Fruit fly (Drosophila melanogaster): Measurements from ENCODE around the gene Mks1.
A peak's percentile ranks its signal among the peaks of the same experiment; 100 is the strongest.

Mks1 gene

DNA sequence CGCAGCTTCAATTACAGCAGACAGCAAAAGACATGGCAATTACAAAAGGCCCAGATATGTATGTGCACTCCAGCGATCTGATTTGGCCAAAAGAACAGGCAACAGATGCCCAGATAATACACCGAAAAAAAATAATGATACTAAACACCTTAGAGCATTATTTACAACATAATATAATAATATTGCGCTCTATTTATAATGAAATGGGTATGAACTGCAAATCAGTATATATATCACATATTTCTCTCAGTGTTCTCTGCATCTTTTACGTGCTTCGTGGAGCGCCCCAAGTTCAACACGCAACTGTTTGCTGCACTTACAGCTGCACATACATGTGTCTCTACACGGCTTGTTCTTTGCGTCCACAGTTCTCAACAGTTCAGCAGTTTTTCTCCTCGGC lies 11.2 kb upstream of the Mks1 start (continued):
- TF ChIP-seq acj6 (GFP tag; optimal IDR thresholded peaks at IDR 0.05): peak; percentile 75
- peak; percentile 51 for TF ChIP-seq cyc (GFP tag; optimal IDR thresholded peaks at IDR 0.05)
- TF ChIP-seq Met (GFP tag; optimal IDR thresholded peaks at IDR 0.05): peak; percentile 52
- TF ChIP-seq CG11762 (GFP tag; optimal IDR thresholded peaks at IDR 0.05; ENCODE audit: insufficient read depth): no peak
- TF ChIP-seq pdm3 (GFP tag; optimal IDR thresholded peaks at IDR 0.05): peak; percentile 30
- no peak for TF ChIP-seq Sox15 (GFP tag; optimal IDR thresholded peaks at IDR 0.05)
- TF ChIP-seq CG15336 (GFP tag; IDR thresholded peaks at IDR 0.05): peak; percentile 75
- TF ChIP-seq Hr4 (GFP tag; optimal IDR thresholded peaks at IDR 0.05): peak; percentile 25
- no peak for TF ChIP-seq CG4318 (GFP tag; optimal IDR thresholded peaks at IDR 0.05)
- TF ChIP-seq CG16779 (tag; optimal IDR thresholded peaks at IDR 0.05): no peak
- peak; percentile 15 for TF ChIP-seq Lpt (GFP tag; optimal IDR thresholded peaks at IDR 0.05)
- peak; percentile 2 for TF ChIP-seq vri (GFP tag; optimal IDR thresholded peaks at IDR 0.05)
- peak; percentile 62 for TF ChIP-seq dsx (GFP tag; optimal IDR thresholded peaks at IDR 0.05; ENCODE audit: poor library complexity, severe bottlenecking)
- peak; percentile 62 for TF ChIP-seq CG32006 (GFP tag; optimal IDR thresholded peaks at IDR 0.05)
- TF ChIP-seq topi (GFP tag; optimal IDR thresholded peaks at IDR 0.05): peak; percentile 70
- peak; percentile 67 for TF ChIP-seq CG8119 (GFP tag; IDR thresholded peaks at IDR 0.05)
- TF ChIP-seq Sox14 (GFP tag; optimal IDR thresholded peaks at IDR 0.05): peak; percentile 45
- no peak for TF ChIP-seq fkh (GFP tag; optimal IDR thresholded peaks at IDR 0.05)
- TF ChIP-seq eg (GFP tag; IDR thresholded peaks at IDR 0.05): peak; percentile 56; the same call in 2 of the 3 replicates
- peak; percentile 58 for TF ChIP-seq CG3919 (GFP tag; optimal IDR thresholded peaks at IDR 0.05)
- peak; percentile 62 for TF ChIP-seq CG3032 (tag; optimal IDR thresholded peaks at IDR 0.05)

DNA sequence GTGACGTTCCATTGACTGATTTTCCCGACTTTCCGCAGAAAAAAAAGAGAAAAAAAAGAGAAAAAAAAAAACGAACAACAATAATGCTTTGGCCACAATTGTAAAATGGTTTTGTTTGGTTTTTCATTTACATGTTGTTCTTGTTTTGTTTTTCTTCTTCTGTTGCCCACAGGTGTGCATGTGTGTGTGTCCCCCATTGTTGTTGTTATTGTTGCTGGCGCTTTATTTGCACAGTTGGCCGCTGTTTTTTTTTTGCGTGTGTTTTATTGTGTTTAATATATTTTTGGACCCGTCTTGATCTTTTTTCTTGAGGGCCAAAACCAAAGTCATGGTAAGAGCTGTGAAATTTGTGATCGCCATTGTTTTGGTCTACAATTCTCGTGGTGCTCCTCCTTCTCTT lies 1.7 kb upstream of the Mks1 start:
- TF ChIP-seq CG10631 (GFP tag; optimal IDR thresholded peaks at IDR 0.05) (no peak), CG6808 (GFP tag; optimal IDR thresholded peaks at IDR 0.05) (peak; percentile 14), CG9139 (GFP tag; optimal IDR thresholded peaks at IDR 0.05) (no peak), fkh (GFP tag; optimal IDR thresholded peaks at IDR 0.05) (peak; percentile 51)

DNA sequence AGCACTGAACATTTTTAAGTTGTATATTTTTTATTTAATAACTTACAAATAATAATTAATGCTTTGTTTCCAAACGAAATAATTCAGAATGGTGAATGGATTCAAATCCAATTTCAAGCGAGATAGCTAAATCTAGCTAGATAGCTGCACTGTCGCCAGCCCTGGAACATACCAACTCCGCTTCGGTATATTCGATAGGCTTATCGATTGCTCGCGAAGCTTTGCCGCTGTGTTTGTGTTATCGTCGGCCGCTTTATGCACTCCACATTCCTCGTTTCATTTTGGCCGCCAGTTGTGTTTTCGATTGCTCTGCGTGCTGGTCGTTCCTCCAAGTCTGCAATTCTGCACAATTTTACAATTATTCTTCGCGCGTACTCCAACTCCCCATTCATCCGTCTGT lies 533 bp upstream of the Mks1 start, which contains the start of gene mdu:
TSS of gene mdu (plus strand) at position 259 of the 400 bp plus-strand sequence.
- no peak for TF ChIP-seq CG11294 (GFP tag; IDR thresholded peaks at IDR 0.05)
- peak; percentile 47 for TF ChIP-seq CG3032 (tag; optimal IDR thresholded peaks at IDR 0.05)
- TF ChIP-seq fd85E (GFP tag; optimal IDR thresholded peaks at IDR 0.05): no peak
- no peak for TF ChIP-seq esn (GFP tag; optimal IDR thresholded peaks at IDR 0.05)
- peak; percentile 54; the same call in 1 of the 3 replicates for TF ChIP-seq CG6163 (GFP tag; IDR thresholded peaks at IDR 0.05)
- TF ChIP-seq CG3919 (GFP tag; optimal IDR thresholded peaks at IDR 0.05): no peak
- peak; percentile 13 for TF ChIP-seq CG6808 (GFP tag; optimal IDR thresholded peaks at IDR 0.05)
- TF ChIP-seq CG8632 (GFP tag; optimal IDR thresholded peaks at IDR 0.05): peak; percentile 11
- peak; percentile 46 for TF ChIP-seq CG32006 (GFP tag; optimal IDR thresholded peaks at IDR 0.05)
- peak; percentile 42 for TF ChIP-seq CG31627 (GFP tag; optimal IDR thresholded peaks at IDR 0.05)
- TF ChIP-seq Hr38 (GFP tag; optimal IDR thresholded peaks at IDR 0.05): no peak
- peak; percentile 10 for TF ChIP-seq OdsH (GFP tag; optimal IDR thresholded peaks at IDR 0.05)
- no peak for TF ChIP-seq Lpt (GFP tag; optimal IDR thresholded peaks at IDR 0.05)
- peak; percentile 36 for TF ChIP-seq Smox (GFP tag; optimal IDR thresholded peaks at IDR 0.05)
- TF ChIP-seq achi (GFP tag; optimal IDR thresholded peaks at IDR 0.05): peak; percentile 27
- peak; percentile 15 for TF ChIP-seq lz (GFP tag; optimal IDR thresholded peaks at IDR 0.05)
- TF ChIP-seq Sox15 (GFP tag; optimal IDR thresholded peaks at IDR 0.05): peak; percentile 7
- TF ChIP-seq CG11762 (GFP tag; optimal IDR thresholded peaks at IDR 0.05; ENCODE audit: insufficient read depth): no peak
- peak; percentile 9 for TF ChIP-seq CG10631 (GFP tag; optimal IDR thresholded peaks at IDR 0.05)
- no peak for TF ChIP-seq eg (GFP tag; IDR thresholded peaks at IDR 0.05)
- TF ChIP-seq acj6 (GFP tag; optimal IDR thresholded peaks at IDR 0.05): no peak
- peak; percentile 12 for TF ChIP-seq cyc (GFP tag; optimal IDR thresholded peaks at IDR 0.05)
- peak; percentile 26 for TF ChIP-seq Hr4 (GFP tag; optimal IDR thresholded peaks at IDR 0.05)
- TF ChIP-seq Hr39 (GFP tag; optimal IDR thresholded peaks at IDR 0.05): peak; percentile 40
- TF ChIP-seq Sox14 (GFP tag; optimal IDR thresholded peaks at IDR 0.05): peak; percentile 10
- TF ChIP-seq dac (GFP tag; optimal IDR thresholded peaks at IDR 0.05): no peak
